Fruit fly (Drosophila melanogaster) whole organism: Measurements from ENCODE around the gene eIF3d1.

Experiments
- CG8478 ChIP-seq: fragments of >200 bp; optimal IDR thresholded peaks from 2 replicates; lab custom pipeline; 2018; ENCODE audit warnings: inconsistent platforms
- Dll ChIP-seq: fragments of >200 bp; optimal IDR thresholded peaks from 2 replicates; lab custom pipeline; 2017
- EcR ChIP-seq, 2 experiments: fragments of >200 bp; optimal IDR thresholded peaks; 2 replicates each; lab custom pipeline; 2017; ENCODE audit warnings: missing biosample characterization in 2 of 2, missing genetic modification characterization in 2 of 2, missing genetic modification reagents in 2 of 2
- psq ChIP-seq: fragments of >200 bp; optimal IDR thresholded peaks from 2 replicates; lab custom pipeline; 2017

DNA sequence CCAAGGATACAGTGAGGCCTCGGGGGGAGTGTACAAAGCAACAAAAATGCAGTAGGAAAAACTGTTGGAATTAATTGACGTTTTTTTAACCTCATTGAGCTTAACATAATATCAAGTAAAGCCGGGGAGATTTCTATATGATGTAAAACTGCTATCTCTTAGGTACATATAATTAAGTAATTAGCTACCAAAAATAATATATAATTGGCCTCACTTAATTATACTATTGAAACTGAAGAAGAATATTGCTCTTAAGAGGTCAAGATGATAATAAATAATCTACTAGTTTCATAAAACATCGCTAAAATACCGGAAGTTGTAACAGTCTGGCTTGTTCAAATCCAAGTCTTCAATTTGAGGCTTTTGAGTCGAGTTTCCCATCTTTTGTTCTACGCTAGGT, 12.4 kb upstream of the eIF3d1 start:
- TF ChIP-seq CG8478 (lab: Kevin White, UChicago) = no peak
- no peak for TF ChIP-seq EcR (GFP tag; optimal IDR thresholded peaks at IDR 0.05; lab: Kevin White, UChicago)
- no peak for TF ChIP-seq psq (lab: Kevin White, UChicago)
- no peak for TF ChIP-seq Dll (lab: Kevin White, UChicago)
